Fruit fly (Drosophila melanogaster): ENCODE data around the gene Ibf2.
A peak's percentile ranks its signal among the peaks of the same experiment; 100 is the strongest.

Ibf2 gene

dm6 chr3R:9260421-9260973 is 2.2 kb upstream of the Ibf2 start, which contains the start of gene ATP6AP2 (continued):
- TF ChIP-seq CG4617 (GFP tag; optimal IDR thresholded peaks at IDR 0.05; ENCODE audit: borderline replicate concordance) (peak; percentile 68), CG3407 (GFP tag; optimal IDR thresholded peaks at IDR 0.05) (peak; percentile 22), CG6854 (GFP tag; optimal IDR thresholded peaks at IDR 0.05) (no peak), Usf (GFP tag; optimal IDR thresholded peaks at IDR 0.05) (peak; percentile 72), ab (GFP tag; optimal IDR thresholded peaks at IDR 0.05) (no peak), Optix (GFP tag; IDR thresholded peaks at IDR 0.05) (no peak), Lpt (GFP tag; optimal IDR thresholded peaks at IDR 0.05) (no peak), Scr (GFP tag; IDR thresholded peaks at IDR 0.05; ENCODE audit: partially characterized antibody) (peak; percentile 79), bsh (GFP tag; optimal IDR thresholded peaks at IDR 0.05) (peak in 1 of 2 experiments; percentile 54), Lhr (GFP tag; optimal IDR thresholded peaks at IDR 0.05) (peak; percentile 35), ind (GFP tag; optimal IDR thresholded peaks at IDR 0.05) (peak; percentile 47), caup (GFP tag; optimal IDR thresholded peaks at IDR 0.05; ENCODE audit: severe bottlenecking) (peak; percentile 56), chif (GFP tag; optimal IDR thresholded peaks at IDR 0.05) (no peak), CG10462 (GFP tag; optimal IDR thresholded peaks at IDR 0.05) (no peak), CG7928 (GFP tag; optimal IDR thresholded peaks at IDR 0.05) (no peak), wdn (GFP tag; IDR thresholded peaks at IDR 0.05) (no peak), CG11560 (tag; IDR thresholded peaks at IDR 0.05) (peak; percentile 98), CG1024 (GFP tag; IDR thresholded peaks at IDR 0.05) (no peak), CG9727 (GFP tag; optimal IDR thresholded peaks at IDR 0.05) (peak; percentile 43), ham (GFP tag; IDR thresholded peaks at IDR 0.05) (no peak), MTF-1 (GFP tag; optimal IDR thresholded peaks at IDR 0.05; ENCODE audit: borderline replicate concordance) (no peak), HHEX (GFP tag; optimal IDR thresholded peaks at IDR 0.05) (peak; percentile 45), CG31224 (GFP tag; IDR thresholded peaks at IDR 0.05) (no peak), exex (tag; optimal IDR thresholded peaks at IDR 0.05) (peak; percentile 25), H15 (GFP tag; IDR thresholded peaks at IDR 0.05) (peak; percentile 52; the same call in 1 of the 3 replicates), tup (GFP tag; optimal IDR thresholded peaks at IDR 0.05) (no peak), ems (GFP tag; optimal IDR thresholded peaks at IDR 0.05) (no peak), CG9797 (GFP tag; optimal IDR thresholded peaks at IDR 0.05) (peak; percentile 24), otp (GFP tag; IDR thresholded peaks at IDR 0.05) (no peak), Atf3 (GFP tag; optimal IDR thresholded peaks at IDR 0.05) (no peak), lola (GFP tag; optimal IDR thresholded peaks at IDR 0.05) (peak in 1 of 3 experiments; percentile 41), ATbp (GFP tag; optimal IDR thresholded peaks at IDR 0.05) (no peak), D (optimal IDR thresholded peaks at IDR 0.05) (no peak), D (GFP tag; optimal IDR thresholded peaks at IDR 0.05) (no peak), ac (GFP tag; optimal IDR thresholded peaks at IDR 0.05) (no peak), vnd (GFP tag; IDR thresholded peaks at IDR 0.05; ENCODE audit: partially characterized antibody) (peak; percentile 79), dmrt99B (tag; optimal IDR thresholded peaks at IDR 0.05) (no peak), CG10959 (GFP tag; IDR thresholded peaks at IDR 0.05) (no peak), CG31441 (GFP tag; IDR thresholded peaks at IDR 0.05) (no peak; the same call in 1 of the 2 replicates), maf-S (GFP tag; optimal IDR thresholded peaks at IDR 0.05) (no peak), Mad (GFP tag; optimal IDR thresholded peaks at IDR 0.05) (peak; percentile 36), Nf-YA (GFP tag; IDR thresholded peaks at IDR 0.05) (peak; percentile 53; the same call in 1 of the 2 replicates), CG34376 (GFP tag; optimal IDR thresholded peaks at IDR 0.05) (peak; percentile 54), crp (GFP tag; optimal IDR thresholded peaks at IDR 0.05) (peak in 1 of 2 experiments; percentile 79), Med (GFP tag) (peak; percentile 89), CG18011 (GFP tag; optimal IDR thresholded peaks at IDR 0.05) (no peak), Dek (tag; optimal IDR thresholded peaks at IDR 0.05) (peak; percentile 70), zen (tag; optimal IDR thresholded peaks at IDR 0.05) (peak; percentile 40), danr (GFP tag; IDR thresholded peaks at IDR 0.05) (no peak)

All from whole organism, embryonic.